Worm (Caenorhabditis elegans) whole organism, midembryonic: ENCODE data around the gene F54F12.1.

Experiments
- T22C8.4 ChIP-seq: fragments of 200-800 bp; sonication (Bioruptor generic); IDR thresholded peaks from 2 replicates; pipeline ENCODE4 v1.3.6; 2022; ENCODE audit warnings: missing genetic modification characterization, missing compliant biosample characterization
- cog-1 ChIP-seq: sonication (generic microtip); optimal IDR thresholded peaks from 2 replicates; lab custom pipeline; 2016; ENCODE audit warnings: missing genetic modification characterization, missing compliant biosample characterization
- flt-1 ChIP-seq: fragments of 200-800 bp; sonication (Bioruptor generic); IDR thresholded peaks from 2 replicates; pipeline ENCODE4 v1.3.6; 2022; ENCODE audit warnings: missing genetic modification characterization, missing compliant biosample characterization
- med-1 ChIP-seq: sonication (generic microtip); optimal IDR thresholded peaks from 2 replicates; lab custom pipeline; 2017; ENCODE audit warnings: missing genetic modification characterization, mild to moderate bottlenecking, missing compliant biosample characterization, antibody characterized with exemption, missing genetic modification reagents; ENCODE audit not compliant: insufficient read depth
- ref-1 ChIP-seq: fragments of 200-800 bp; sonication (Bioruptor generic); conservative IDR thresholded peaks from 2 replicates; pipeline ENCODE4 v1.3.6; 2022; ENCODE audit warnings: missing genetic modification reagents, missing genetic modification characterization, missing compliant biosample characterization
- tab-1 ChIP-seq: fragments of 200-800 bp; sonication (Bioruptor generic); IDR thresholded peaks from 2 replicates; pipeline ENCODE4 v1.3.6; 2022; ENCODE audit warnings: missing genetic modification characterization, missing compliant biosample characterization
- ztf-23 ChIP-seq: fragments of 200-800 bp; sonication (Bioruptor generic); IDR thresholded peaks from 2 replicates; pipeline ENCODE4 v1.3.6; 2022; ENCODE audit warnings: missing genetic modification reagents, missing genetic modification characterization, missing compliant biosample characterization
- ztf-29 ChIP-seq: fragments of 200-800 bp; sonication (Bioruptor generic); IDR thresholded peaks from 2 replicates; pipeline ENCODE4 v1.3.6; 2022; ENCODE audit warnings: missing genetic modification reagents, missing genetic modification characterization, missing compliant biosample characterization

The F54F12.1 gene

DNA sequence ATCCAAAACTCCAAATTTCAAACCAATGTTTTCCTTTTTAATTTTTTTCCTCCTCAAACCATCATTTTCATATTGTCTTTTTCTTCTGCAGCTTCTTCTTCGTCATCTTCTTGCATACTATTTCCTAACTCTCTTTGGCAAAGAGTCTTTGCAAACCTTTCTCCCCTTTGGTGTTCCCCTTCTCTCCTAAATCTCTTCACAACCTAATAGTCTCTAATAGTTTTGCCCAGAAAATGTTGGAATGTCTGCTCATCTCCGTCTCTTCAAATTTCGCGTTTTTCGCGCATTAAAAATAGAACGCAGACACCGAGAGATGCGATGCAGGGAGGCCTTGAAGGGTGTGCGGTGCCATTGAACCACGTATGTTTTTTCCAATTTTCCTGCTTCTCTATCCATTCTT, 53.1 kb downstream of the F54F12.1 start, which contains the start of gene ZK1010.10:
ZK1010.10 (plus strand) TSS at position 286 of the 400 bp plus-strand sequence.
- TF ChIP-seq flt-1 (GFP tag; lab: Robert Waterston, UW) (no peak), ztf-29 (no peak), T22C8.4 (GFP tag; lab: Robert Waterston, UW) (no peak), cog-1 (tag; lab: Kevin White, UChicago) (peak; percentile 6), med-1 (GFP tag; lab: Kevin White, UChicago) (no peak), ztf-23 (GFP tag; lab: Robert Waterston, UW) (peak; percentile 51; the same call in 1 of the 2 replicates)

DNA sequence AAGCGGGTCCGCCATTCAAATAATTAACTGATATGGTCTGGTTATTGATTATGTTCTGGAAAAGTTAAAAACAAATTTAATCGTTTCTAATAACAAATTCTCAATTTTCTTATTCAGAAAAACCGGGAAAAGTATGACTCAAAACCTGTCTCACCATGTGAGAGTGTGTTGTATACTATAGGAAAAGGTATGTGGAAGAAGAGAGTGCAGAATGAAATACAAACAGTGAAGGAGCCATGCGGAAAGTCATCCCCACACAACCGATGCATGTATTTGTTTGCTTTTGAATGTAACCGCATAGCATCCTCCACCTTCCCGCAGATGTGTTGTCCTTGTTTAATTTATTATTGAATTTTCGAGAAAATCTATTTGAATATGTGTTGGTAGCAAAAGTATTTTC, 54.8 kb downstream of the F54F12.1 start, which contains the start of gene ZK1010.8:
ZK1010.8 (minus strand) TSS at position 214 of the 400 bp plus-strand sequence.
- TF ChIP-seq tab-1 (GFP tag; lab: Robert Waterston, UW), result no peak
- no peak for TF ChIP-seq ztf-29
- TF ChIP-seq ref-1 (GFP tag; lab: Robert Waterston, UW), result no peak
- TF ChIP-seq cog-1 (tag; lab: Kevin White, UChicago), result no peak
